Fruit fly (Drosophila melanogaster): Measurements from ENCODE around the gene oc.

DNA sequence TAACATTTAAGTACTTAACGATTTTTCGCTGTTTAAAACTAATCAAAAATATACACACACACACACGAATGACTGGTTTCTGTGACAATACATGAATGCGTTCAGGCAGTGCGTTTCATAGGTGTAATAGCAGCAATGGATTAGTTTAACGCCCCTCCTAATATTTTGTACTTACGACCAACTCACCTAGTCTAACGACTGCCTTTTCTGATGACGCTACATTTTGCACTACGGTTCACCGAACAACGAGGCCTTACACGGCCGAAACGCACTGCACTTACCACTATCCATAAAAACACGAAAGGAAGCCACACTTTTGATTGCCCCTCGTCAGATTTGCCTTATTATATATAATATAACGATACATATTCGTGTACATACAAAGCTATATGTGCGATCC is 49.3 kb downstream of the oc start:
- TF ChIP-seq CG11617 (GFP tag; optimal IDR thresholded peaks at IDR 0.05) = no peak
- TF ChIP-seq CG7045 (GFP tag; optimal IDR thresholded peaks at IDR 0.05) = no peak
- TF ChIP-seq toe (GFP tag; optimal IDR thresholded peaks at IDR 0.05) = no peak
- no peak for TF ChIP-seq kay (GFP tag; ENCODE audit: borderline replicate concordance)
- TF ChIP-seq Crg-1 (GFP tag; optimal IDR thresholded peaks at IDR 0.05) = no peak
- TF ChIP-seq CG7101 (tag; optimal IDR thresholded peaks at IDR 0.05) = no peak
- TF ChIP-seq Mnt (GFP tag; optimal IDR thresholded peaks at IDR 0.05) = no peak
